Worm (Caenorhabditis elegans) whole organism, midembryonic: ENCODE data around the gene C45B2.2.

ENCODE experiments used
- T22C8.4 ChIP-seq: fragments of 200-800 bp; sonication (Bioruptor generic); IDR thresholded peaks from 2 replicates; pipeline ENCODE4 v1.3.6; 2022; ENCODE audit warnings: missing genetic modification characterization, missing compliant biosample characterization
- cog-1 ChIP-seq: sonication (generic microtip); optimal IDR thresholded peaks from 2 replicates; lab custom pipeline; 2016; ENCODE audit warnings: missing genetic modification characterization, missing compliant biosample characterization
- flt-1 ChIP-seq: fragments of 200-800 bp; sonication (Bioruptor generic); IDR thresholded peaks from 2 replicates; pipeline ENCODE4 v1.3.6; 2022; ENCODE audit warnings: missing genetic modification characterization, missing compliant biosample characterization
- klf-2 ChIP-seq: fragments of 200-800 bp; sonication (Bioruptor generic); conservative IDR thresholded peaks from 2 replicates; pipeline ENCODE4 v1.3.6; 2022; ENCODE audit warnings: missing genetic modification reagents, missing genetic modification characterization, missing compliant biosample characterization
- med-1 ChIP-seq: sonication (generic microtip); optimal IDR thresholded peaks from 2 replicates; lab custom pipeline; 2017; ENCODE audit warnings: missing genetic modification characterization, mild to moderate bottlenecking, missing compliant biosample characterization, antibody characterized with exemption, missing genetic modification reagents; ENCODE audit not compliant: insufficient read depth
- ref-1 ChIP-seq: fragments of 200-800 bp; sonication (Bioruptor generic); conservative IDR thresholded peaks from 2 replicates; pipeline ENCODE4 v1.3.6; 2022; ENCODE audit warnings: missing genetic modification reagents, missing genetic modification characterization, missing compliant biosample characterization
- tab-1 ChIP-seq: fragments of 200-800 bp; sonication (Bioruptor generic); IDR thresholded peaks from 2 replicates; pipeline ENCODE4 v1.3.6; 2022; ENCODE audit warnings: missing genetic modification characterization, missing compliant biosample characterization
- ztf-23 ChIP-seq: fragments of 200-800 bp; sonication (Bioruptor generic); IDR thresholded peaks from 2 replicates; pipeline ENCODE4 v1.3.6; 2022; ENCODE audit warnings: missing genetic modification reagents, missing genetic modification characterization, missing compliant biosample characterization
- ztf-29 ChIP-seq: fragments of 200-800 bp; sonication (Bioruptor generic); IDR thresholded peaks from 2 replicates; pipeline ENCODE4 v1.3.6; 2022; ENCODE audit warnings: missing genetic modification reagents, missing genetic modification characterization, missing compliant biosample characterization

Gene C45B2.2

DNA sequence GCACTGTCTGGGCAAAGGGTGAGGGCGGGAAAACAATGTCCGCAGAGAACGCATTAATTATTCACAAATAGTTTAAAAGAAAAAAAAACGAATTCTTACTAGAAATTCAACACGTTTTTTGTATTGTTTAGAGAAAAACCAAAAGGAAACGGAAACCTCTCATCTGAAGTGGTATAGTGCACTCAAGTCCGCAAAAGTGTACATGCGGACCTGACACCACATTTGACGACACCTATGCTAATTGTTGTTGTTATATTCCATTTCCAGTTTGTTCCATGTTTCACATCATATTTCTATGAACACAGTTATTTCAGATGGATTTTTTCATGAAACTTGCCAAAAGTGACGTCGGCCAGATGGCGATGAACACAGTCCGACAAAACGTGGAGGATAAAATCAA, 31.8 kb upstream of the C45B2.2 start, which contains the start of gene C45B2.6:
C45B2.6 (plus strand) TSS at position 136 of the 400 bp plus-strand sequence.
- no peak for TF ChIP-seq ztf-29 (GFP tag; lab: Robert Waterston, UW)
- TF ChIP-seq ref-1 (GFP tag; lab: Robert Waterston, UW): no peak

DNA sequence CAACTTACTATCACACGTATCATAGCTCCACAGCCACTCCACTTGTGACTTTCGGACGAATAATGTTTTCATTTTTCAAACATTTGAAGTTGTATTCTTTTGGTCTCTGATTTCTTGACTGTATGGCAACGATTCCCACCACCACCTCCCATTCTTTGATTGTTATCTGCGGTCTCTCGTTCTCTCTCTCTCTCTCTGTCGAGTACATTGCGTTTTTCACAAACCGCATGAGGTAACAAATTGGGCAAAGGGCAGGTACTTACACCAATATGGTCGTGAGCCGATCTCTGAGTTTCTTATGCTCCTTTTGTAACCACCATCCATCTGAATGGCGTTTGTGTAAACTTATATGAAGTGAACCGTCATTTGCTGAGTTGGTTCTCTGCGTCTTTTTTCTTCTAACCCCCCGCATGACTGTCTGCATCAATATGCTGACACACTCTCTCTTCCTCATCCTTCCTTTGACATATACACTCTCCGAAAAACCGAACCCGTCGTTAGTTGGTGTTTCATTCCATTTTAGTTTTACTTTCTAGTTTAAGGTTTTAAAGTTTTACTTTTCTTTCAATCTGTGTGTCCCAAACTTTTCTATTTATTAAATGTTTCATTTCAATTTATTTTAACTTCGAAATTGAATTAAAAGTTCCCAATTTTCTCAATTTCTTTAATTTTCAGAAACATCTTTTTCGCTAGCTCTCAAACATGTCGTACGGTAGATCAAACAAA, 26.8 kb upstream of the C45B2.2 start, which contains the start of gene gln-1:
gln-1 (plus strand) TSS at position 676 of the 726 bp plus-strand sequence.
- 0 out of 2 replicates have a peak, but pooled peaks have one; percentile 18 for TF ChIP-seq ztf-23 (GFP tag; lab: Robert Waterston, UW)
- TF ChIP-seq cog-1 (tag; lab: Kevin White, UChicago): no peak

DNA sequence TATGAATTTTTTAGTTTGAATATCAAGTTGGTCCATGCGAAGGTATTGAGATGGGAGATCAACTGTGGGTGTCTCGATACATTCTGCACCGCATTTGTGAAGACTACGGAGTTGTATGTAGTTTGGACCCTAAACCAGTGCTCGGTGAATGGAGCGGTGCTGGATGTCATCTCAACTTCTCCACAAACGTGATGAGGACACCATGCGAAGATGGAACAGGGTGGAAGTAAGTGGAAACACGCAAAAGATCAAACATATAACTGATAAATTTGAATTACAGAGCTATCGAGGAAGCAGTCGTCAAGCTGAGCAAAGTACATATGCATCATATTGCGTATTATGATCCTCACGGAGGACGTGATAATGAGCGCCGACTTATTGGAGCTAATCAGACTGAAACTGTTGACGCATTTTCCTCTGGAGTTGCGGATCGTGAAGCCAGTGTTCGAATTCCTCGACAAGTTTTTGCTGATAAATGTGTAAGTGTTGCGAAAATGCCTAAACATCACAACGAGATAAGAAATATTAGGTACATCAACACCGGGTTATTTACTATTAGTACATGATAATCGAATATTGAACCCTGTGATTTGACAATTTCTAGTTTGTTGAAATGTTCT, 25.3 kb upstream of the C45B2.2 start:
- TF ChIP-seq ref-1 (GFP tag; lab: Robert Waterston, UW): no peak
- TF ChIP-seq T22C8.4 (GFP tag; lab: Robert Waterston, UW): no peak

DNA sequence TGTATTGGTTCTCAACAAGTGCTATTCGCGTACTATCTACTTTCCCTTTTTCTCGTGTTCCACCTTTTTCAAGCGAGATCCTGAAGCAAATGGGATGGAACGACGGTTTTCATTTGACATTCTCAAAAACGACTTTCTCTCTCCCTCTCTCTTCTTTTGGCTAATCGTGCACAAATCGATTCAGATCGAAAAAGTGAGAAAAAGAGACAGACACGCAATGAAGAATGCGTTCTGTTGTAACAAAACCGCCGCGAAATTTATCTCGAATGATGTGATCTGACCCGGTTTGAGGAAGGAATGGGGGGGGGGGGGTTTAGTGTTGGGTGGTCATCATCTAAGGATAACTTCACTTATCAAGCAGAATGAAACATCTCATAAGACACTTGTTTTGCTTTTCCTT, 20.2 kb upstream of the C45B2.2 start:
- no peak for TF ChIP-seq ref-1 (GFP tag; lab: Robert Waterston, UW)
- TF ChIP-seq med-1 (GFP tag; lab: Kevin White, UChicago): no peak
- TF ChIP-seq tab-1 (GFP tag; lab: Robert Waterston, UW): no peak
- TF ChIP-seq klf-2 (GFP tag; lab: Robert Waterston, UW): no peak
- no peak for TF ChIP-seq cog-1 (tag; lab: Kevin White, UChicago)
- no peak for TF ChIP-seq T22C8.4 (GFP tag; lab: Robert Waterston, UW)

DNA sequence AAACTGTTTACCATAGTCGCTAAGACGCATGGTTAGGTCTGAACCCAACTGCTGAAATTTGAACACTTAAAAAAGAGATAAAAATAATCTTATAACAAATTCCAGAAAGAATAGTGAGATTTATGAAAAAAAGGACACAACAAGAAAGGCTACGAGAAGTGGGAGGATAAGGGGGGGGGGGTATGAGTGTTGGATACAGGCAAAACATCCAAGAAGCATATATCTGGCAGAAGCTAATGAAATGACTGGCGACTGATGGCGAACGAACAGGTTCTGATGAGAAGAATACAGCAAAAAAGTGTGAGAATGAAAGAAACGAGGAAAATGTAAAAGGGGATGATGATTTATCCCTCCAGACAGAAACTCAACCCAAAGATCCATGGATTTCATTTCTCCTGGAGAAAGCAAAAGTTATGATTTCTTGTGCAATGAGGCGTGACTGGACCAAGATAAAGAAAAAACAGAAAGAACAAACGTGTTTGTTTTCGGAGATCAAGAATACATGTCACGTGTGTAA, 18.5 kb upstream of the C45B2.2 start, which contains the start of gene ptr-4:
ptr-4 (minus strand) TSS at position 51 of the 517 bp plus-strand sequence.
- no peak for TF ChIP-seq tab-1 (GFP tag; lab: Robert Waterston, UW)
- TF ChIP-seq klf-2 (GFP tag; lab: Robert Waterston, UW): no peak
- TF ChIP-seq med-1 (GFP tag; lab: Kevin White, UChicago): no peak
- no peak for TF ChIP-seq ztf-23 (GFP tag; lab: Robert Waterston, UW)
- no peak for TF ChIP-seq flt-1 (GFP tag; lab: Robert Waterston, UW)
- no peak for TF ChIP-seq cog-1 (tag; lab: Kevin White, UChicago)

DNA sequence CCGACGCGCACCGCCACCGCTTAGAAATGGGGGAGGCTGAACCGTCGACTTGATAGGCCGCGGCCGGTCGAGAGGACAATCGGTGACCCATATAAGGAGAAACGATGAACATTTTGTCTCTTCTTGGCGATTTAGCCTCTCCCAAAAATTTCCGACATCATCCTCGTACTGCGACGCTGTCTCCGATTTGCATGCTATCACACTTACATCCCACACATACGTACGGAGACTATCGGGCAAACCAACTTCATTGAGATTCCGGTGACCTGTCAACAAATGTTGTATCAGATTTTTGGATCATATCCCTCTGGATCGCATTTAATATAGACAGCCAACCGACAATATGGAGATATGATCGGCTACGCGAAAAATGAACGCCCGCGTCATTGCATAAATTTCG, 17.9 kb upstream of the C45B2.2 start:
- TF ChIP-seq tab-1 (GFP tag; lab: Robert Waterston, UW) (no peak), ztf-23 (GFP tag; lab: Robert Waterston, UW) (no peak), med-1 (GFP tag; lab: Kevin White, UChicago) (no peak), cog-1 (tag; lab: Kevin White, UChicago) (peak; percentile 18), flt-1 (GFP tag; lab: Robert Waterston, UW) (no peak), ztf-29 (GFP tag; lab: Robert Waterston, UW) (no peak), ref-1 (GFP tag; lab: Robert Waterston, UW) (no peak), T22C8.4 (GFP tag; lab: Robert Waterston, UW) (no peak), klf-2 (GFP tag; lab: Robert Waterston, UW) (no peak)

DNA sequence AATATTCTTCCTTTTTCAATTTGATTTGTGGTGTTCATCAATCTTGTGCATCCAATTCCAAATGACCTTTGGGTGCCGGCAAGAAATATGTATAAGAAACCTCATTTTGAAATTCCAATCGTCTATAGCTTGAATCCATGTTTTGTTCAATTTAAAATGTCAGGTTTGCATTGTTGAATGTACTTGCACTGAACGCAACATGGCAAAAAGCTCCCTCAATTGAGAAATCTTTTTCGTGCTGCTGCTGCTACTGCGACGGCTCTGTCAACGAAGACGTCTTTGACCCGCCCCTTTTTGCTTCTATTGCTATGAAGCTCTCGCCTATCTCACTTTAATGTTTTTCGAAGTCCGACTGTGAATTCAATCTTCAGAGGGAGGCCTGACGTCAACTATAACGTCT, 9.3 kb upstream of the C45B2.2 start, which contains the start of gene lgc-58:
lgc-58 (plus strand) TSS at position 301 of the 400 bp plus-strand sequence.
- TF ChIP-seq T22C8.4 (GFP tag; lab: Robert Waterston, UW) (no peak), klf-2 (GFP tag; lab: Robert Waterston, UW) (no peak), ztf-23 (GFP tag; lab: Robert Waterston, UW) (no peak), flt-1 (GFP tag; lab: Robert Waterston, UW) (no peak), med-1 (GFP tag; lab: Kevin White, UChicago) (no peak), ztf-29 (GFP tag; lab: Robert Waterston, UW) (no peak), tab-1 (GFP tag; lab: Robert Waterston, UW) (no peak), cog-1 (tag; lab: Kevin White, UChicago) (no peak)

DNA sequence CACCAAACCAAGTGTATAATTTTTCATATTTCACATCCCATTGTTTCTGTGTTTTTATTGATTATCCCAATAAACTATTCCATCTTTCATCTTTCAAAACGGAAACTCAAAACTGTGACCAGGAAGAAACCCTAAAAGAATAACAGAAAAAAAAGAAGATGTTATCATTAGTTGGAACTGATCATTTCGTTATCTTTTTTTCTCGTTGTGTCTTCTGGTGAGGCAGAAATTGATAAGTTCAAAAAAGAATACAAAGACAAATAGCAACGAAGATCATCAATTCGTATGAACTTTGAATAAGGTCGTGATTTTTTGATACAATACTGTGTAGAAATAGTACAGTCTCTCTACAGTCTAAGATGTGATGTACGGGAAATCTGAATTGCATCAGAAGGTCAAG, 2.7 kb upstream of the C45B2.2 start:
- TF ChIP-seq med-1 (GFP tag; lab: Kevin White, UChicago) (no peak), T22C8.4 (GFP tag; lab: Robert Waterston, UW) (no peak), cog-1 (tag; lab: Kevin White, UChicago) (no peak), ref-1 (GFP tag; lab: Robert Waterston, UW) (no peak), flt-1 (GFP tag; lab: Robert Waterston, UW) (no peak), tab-1 (GFP tag; lab: Robert Waterston, UW) (no peak), ztf-23 (GFP tag; lab: Robert Waterston, UW) (no peak), ztf-29 (GFP tag; lab: Robert Waterston, UW) (no peak), klf-2 (GFP tag; lab: Robert Waterston, UW) (no peak)

DNA sequence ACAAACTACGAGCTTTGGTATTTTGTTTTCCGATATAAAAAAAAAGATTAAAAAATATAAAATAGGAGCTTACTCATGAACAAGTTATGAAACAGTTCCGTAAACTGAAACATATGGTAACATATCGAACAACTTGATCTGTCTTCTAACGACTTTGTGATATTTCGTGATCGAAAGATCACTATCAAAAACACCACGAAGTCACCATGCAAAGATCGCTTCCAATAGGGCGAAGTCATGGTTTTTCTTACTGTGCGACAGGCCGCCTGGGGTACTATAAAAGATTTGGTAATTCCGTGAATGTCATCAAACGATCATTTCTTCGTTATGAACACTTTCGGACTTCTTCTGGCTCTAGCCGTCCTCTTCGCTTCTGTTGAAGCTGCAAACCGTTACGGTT, 1.9 kb upstream of the C45B2.2 start, which contains the start of gene C45B2.3:
C45B2.3 (plus strand) TSS at position 301 of the 400 bp plus-strand sequence.
- TF ChIP-seq flt-1 (GFP tag; lab: Robert Waterston, UW): no peak
- TF ChIP-seq tab-1 (GFP tag; lab: Robert Waterston, UW): no peak
- no peak for TF ChIP-seq ztf-29 (GFP tag; lab: Robert Waterston, UW)
- TF ChIP-seq ztf-23 (GFP tag; lab: Robert Waterston, UW): no peak
- TF ChIP-seq cog-1 (tag; lab: Kevin White, UChicago): no peak
- TF ChIP-seq ref-1 (GFP tag; lab: Robert Waterston, UW): no peak
- TF ChIP-seq klf-2 (GFP tag; lab: Robert Waterston, UW): no peak
